Worm (Caenorhabditis elegans) whole organism, L3 larva: ENCODE measurements around the gene F38B6.7.

Experiments used
- R02D3.7 ChIP-seq: fragments of 150-350 bp; optimal IDR thresholded peaks from 2 replicates; lab custom pipeline; 2014; ENCODE audit warnings: missing biosample characterization, missing genetic modification characterization
- ZK546.5 ChIP-seq: sonication (generic microtip); optimal IDR thresholded peaks from 2 replicates; lab custom pipeline; 2017; ENCODE audit warnings: missing biosample characterization, missing genetic modification characterization
- aly-2 ChIP-seq: fragments of 150-350 bp; optimal IDR thresholded peaks from 2 replicates; lab custom pipeline; 2014; ENCODE audit warnings: missing biosample characterization, missing genetic modification characterization
- ama-1 ChIP-seq: fragments of 150-350 bp; optimal IDR thresholded peaks from 2 replicates; lab custom pipeline; 2018
- ceh-28 ChIP-seq: fragments of 150-350 bp; optimal IDR thresholded peaks from 2 replicates; lab custom pipeline; 2014; ENCODE audit warnings: missing biosample characterization, missing genetic modification reagents, missing genetic modification characterization
- ceh-82 ChIP-seq: fragments of 150-350 bp; optimal IDR thresholded peaks from 2 replicates; lab custom pipeline; 2014; ENCODE audit warnings: missing biosample characterization, missing genetic modification characterization
- ceh-9 ChIP-seq: sonication (generic microtip); optimal IDR thresholded peaks from 2 replicates; lab custom pipeline; 2018; ENCODE audit warnings: missing biosample characterization, missing genetic modification characterization
- daf-12 ChIP-seq: fragments of 150-350 bp; optimal IDR thresholded peaks from 2 replicates; lab custom pipeline; 2014; ENCODE audit warnings: missing biosample characterization, missing genetic modification reagents, missing genetic modification characterization
- egl-27 ChIP-seq: sonication (generic microtip); optimal IDR thresholded peaks from 4 replicates; lab custom pipeline; 2017; ENCODE audit warnings: missing biosample characterization, missing genetic modification reagents, missing genetic modification characterization
- egl-5 ChIP-seq: fragments of 150-350 bp; optimal IDR thresholded peaks from 2 replicates; lab custom pipeline; 2017; ENCODE audit warnings: missing biosample characterization, missing genetic modification reagents, missing genetic modification characterization, inconsistent platforms
- elt-1 ChIP-seq: fragments of 150-350 bp; optimal IDR thresholded peaks from 2 replicates; lab custom pipeline; 2014; ENCODE audit warnings: missing biosample characterization, missing genetic modification characterization
- elt-2 ChIP-seq: sonication (generic microtip); optimal IDR thresholded peaks from 2 replicates; lab custom pipeline; 2016; ENCODE audit warnings: missing genetic modification reagents, mild to moderate bottlenecking, missing genetic modification characterization, missing compliant biosample characterization
- elt-3 ChIP-seq, 3 experiments: fragments of 150-350 bp in 1 of 3; sonication (generic microtip) in 2 of 3; optimal IDR thresholded peaks; 2 replicates in 2 of 3; 4 replicates in 1 of 3; lab custom pipeline; 2014 to 2017; ENCODE audit warnings: missing biosample characterization in 3 of 3, missing genetic modification characterization in 3 of 3
- eor-1 ChIP-seq, 2 experiments: fragments of 150-350 bp; optimal IDR thresholded peaks; 2 replicates each; lab custom pipeline; 2014 to 2018; ENCODE audit warnings: missing biosample characterization in 2 of 2, missing genetic modification characterization in 2 of 2
- fkh-10 ChIP-seq: sonication (generic microtip); optimal IDR thresholded peaks from 2 replicates; lab custom pipeline; 2017; ENCODE audit warnings: missing biosample characterization, missing genetic modification reagents, missing genetic modification characterization
- fkh-2 ChIP-seq: fragments of 150-350 bp; optimal IDR thresholded peaks from 2 replicates; lab custom pipeline; 2014; ENCODE audit warnings: missing biosample characterization, missing genetic modification reagents, missing genetic modification characterization
- fos-1 ChIP-seq: fragments of 150-350 bp; optimal IDR thresholded peaks from 2 replicates; lab custom pipeline; 2014; ENCODE audit warnings: missing biosample characterization, missing genetic modification characterization
- hmg-11 ChIP-seq: sonication (generic microtip); optimal IDR thresholded peaks from 2 replicates; lab custom pipeline; 2016; ENCODE audit warnings: missing genetic modification characterization, missing compliant biosample characterization
- jun-1 ChIP-seq: fragments of 150-350 bp; optimal IDR thresholded peaks from 2 replicates; lab custom pipeline; 2014; ENCODE audit warnings: missing biosample characterization, missing genetic modification reagents, missing genetic modification characterization
- lin-39 ChIP-seq: fragments of 150-350 bp; optimal IDR thresholded peaks from 2 replicates; lab custom pipeline; 2018; ENCODE audit warnings: missing biosample characterization, missing genetic modification reagents, missing genetic modification characterization
- lsy-12 ChIP-seq: sonication (generic microtip); optimal IDR thresholded peaks from 2 replicates; lab custom pipeline; 2016; ENCODE audit warnings: mild to moderate bottlenecking, missing genetic modification characterization, missing compliant biosample characterization
- mdl-1 ChIP-seq: fragments of 150-350 bp; optimal IDR thresholded peaks from 2 replicates; lab custom pipeline; 2014; ENCODE audit warnings: missing biosample characterization, missing genetic modification characterization
- mml-1 ChIP-seq: fragments of 150-350 bp; sonication (generic microtip); optimal IDR thresholded peaks from 3 replicates; lab custom pipeline; 2014; ENCODE audit warnings: missing biosample characterization, missing genetic modification characterization
- nfya-1 ChIP-seq: sonication (generic microtip); optimal IDR thresholded peaks from 2 replicates; lab custom pipeline; 2017; ENCODE audit warnings: missing genetic modification characterization, mild to moderate bottlenecking, missing compliant biosample characterization, antibody characterized with exemption, moderate library complexity; ENCODE audit not compliant: insufficient read depth
- nhr-11 ChIP-seq: fragments of 150-350 bp; optimal IDR thresholded peaks from 2 replicates; lab custom pipeline; 2014; ENCODE audit warnings: missing biosample characterization, missing genetic modification characterization
- nhr-12 ChIP-seq: fragments of 150-350 bp; optimal IDR thresholded peaks from 2 replicates; lab custom pipeline; 2014; ENCODE audit warnings: missing biosample characterization, missing genetic modification characterization
- nhr-23 ChIP-seq: fragments of 150-350 bp; optimal IDR thresholded peaks from 2 replicates; lab custom pipeline; 2014; ENCODE audit warnings: missing biosample characterization, missing genetic modification reagents, missing genetic modification characterization
- nhr-237 ChIP-seq: fragments of 150-350 bp; optimal IDR thresholded peaks from 2 replicates; lab custom pipeline; 2014; ENCODE audit warnings: missing biosample characterization, missing genetic modification characterization
- nhr-28 ChIP-seq: fragments of 150-350 bp; optimal IDR thresholded peaks from 2 replicates; lab custom pipeline; 2014; ENCODE audit warnings: missing biosample characterization, missing genetic modification characterization
- nhr-43 ChIP-seq: sonication (generic microtip); optimal IDR thresholded peaks from 2 replicates; lab custom pipeline; 2016; ENCODE audit warnings: mild to moderate bottlenecking, missing genetic modification characterization, missing compliant biosample characterization; ENCODE audit not compliant: poor library complexity, severe bottlenecking
- nhr-67 ChIP-seq: fragments of 150-350 bp; optimal IDR thresholded peaks from 2 replicates; lab custom pipeline; 2014; ENCODE audit warnings: missing biosample characterization, missing genetic modification characterization
- nhr-76 ChIP-seq: fragments of 150-350 bp; sonication (generic microtip); optimal IDR thresholded peaks from 5 replicates; lab custom pipeline; 2014; ENCODE audit warnings: missing biosample characterization, missing genetic modification characterization
- nhr-77 ChIP-seq: fragments of 150-350 bp; optimal IDR thresholded peaks from 2 replicates; lab custom pipeline; 2014; ENCODE audit warnings: missing biosample characterization, missing genetic modification characterization
- pha-4 ChIP-seq: fragments of 150-350 bp; optimal IDR thresholded peaks from 2 replicates; lab custom pipeline; 2014; ENCODE audit warnings: missing biosample characterization, missing genetic modification reagents, missing genetic modification characterization
- pqm-1 ChIP-seq: fragments of 150-350 bp; optimal IDR thresholded peaks from 2 replicates; lab custom pipeline; 2017; ENCODE audit warnings: missing biosample characterization, missing genetic modification characterization, inconsistent platforms
- sea-2 ChIP-seq: fragments of 150-350 bp; sonication (generic microtip); optimal IDR thresholded peaks from 4 replicates; lab custom pipeline; 2014; ENCODE audit warnings: missing biosample characterization, missing genetic modification reagents, missing genetic modification characterization
- skn-1 ChIP-seq: fragments of 150-350 bp; optimal IDR thresholded peaks from 2 replicates; lab custom pipeline; 2014; ENCODE audit warnings: missing biosample characterization, missing genetic modification characterization
- snpc-4 ChIP-seq: fragments of 150-350 bp; optimal IDR thresholded peaks from 2 replicates; lab custom pipeline; 2014; ENCODE audit warnings: missing biosample characterization, missing genetic modification characterization
- tbx-2 ChIP-seq: sonication (generic microtip); optimal IDR thresholded peaks from 2 replicates; lab custom pipeline; 2016; ENCODE audit warnings: mild to moderate bottlenecking, missing genetic modification characterization, missing compliant biosample characterization
- unc-39 ChIP-seq: sonication (generic microtip); optimal IDR thresholded peaks from 4 replicates; lab custom pipeline; 2017; ENCODE audit warnings: missing biosample characterization, missing genetic modification characterization
- unc-62 ChIP-seq: fragments of 150-350 bp; sonication (generic microtip); optimal IDR thresholded peaks from 4 replicates; lab custom pipeline; 2014; ENCODE audit warnings: missing biosample characterization, missing genetic modification reagents, missing genetic modification characterization
- ztf-4 ChIP-seq: fragments of 150-350 bp; optimal IDR thresholded peaks from 2 replicates; lab custom pipeline; 2014; ENCODE audit warnings: missing biosample characterization, missing genetic modification characterization

The F38B6.7 gene

DNA sequence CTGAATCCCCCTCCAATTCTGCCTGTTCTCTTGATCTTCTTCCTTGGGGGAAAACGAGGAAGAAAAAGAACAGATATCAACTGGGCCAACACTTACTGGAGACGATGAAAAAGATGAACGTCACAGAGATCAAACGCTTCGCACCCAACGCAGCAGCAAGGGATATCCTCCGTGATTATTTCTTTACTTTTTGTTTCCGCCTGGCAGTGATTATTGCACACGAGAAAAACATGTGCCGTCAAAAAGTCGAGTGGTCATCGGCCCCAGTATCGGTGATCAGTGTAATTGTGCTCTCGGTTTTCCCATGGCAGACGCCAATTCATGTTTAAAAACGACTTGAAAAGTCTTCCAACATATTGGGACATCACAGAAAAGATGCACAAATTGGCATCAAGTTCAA lies 47.3 kb upstream of the F38B6.7 start:
- no peak for TF ChIP-seq ztf-4 (tag; lab: Kevin White, UChicago)
- no peak for TF ChIP-seq elt-2
- TF ChIP-seq mdl-1 (tag; lab: Kevin White, UChicago) = peak; percentile 83
- no peak for TF ChIP-seq nhr-28 (tag; lab: Kevin White, UChicago)
- no peak for TF ChIP-seq nfya-1
- TF ChIP-seq eor-1 (tag; optimal IDR thresholded peaks at IDR 0.05; lab: Kevin White, UChicago) = no peak
- TF ChIP-seq nhr-23 = peak; percentile 27
- no peak for TF ChIP-seq ZK546.5 (tag; lab: Kevin White, UChicago)
- TF ChIP-seq sea-2 = no peak
- TF ChIP-seq fkh-2 (tag; lab: Kevin White, UChicago) = no peak
- TF ChIP-seq nhr-237 = no peak
- TF ChIP-seq egl-5 (tag; lab: Kevin White, UChicago) = peak; percentile 34
- TF ChIP-seq egl-27 = no peak
- TF ChIP-seq nhr-12 (tag; lab: Kevin White, UChicago) = no peak
- no peak for TF ChIP-seq aly-2
- peak; percentile 71 for TF ChIP-seq ama-1 (lab: Kevin White, UChicago)
- TF ChIP-seq unc-39 = no peak
- peak; percentile 64 for TF ChIP-seq mml-1 (tag; lab: Kevin White, UChicago)
- peak; percentile 37 for TF ChIP-seq ceh-28 (tag; lab: Kevin White, UChicago)

- no peak for TF ChIP-seq egl-27
- TF ChIP-seq lin-39 (tag; lab: Kevin White, UChicago) = peak; percentile 66
- peak; percentile 9 for TF ChIP-seq nfya-1
- no peak for TF ChIP-seq ztf-4 (tag; lab: Kevin White, UChicago)
- no peak for TF ChIP-seq nhr-28 (tag; lab: Kevin White, UChicago)
- peak; percentile 36 for TF ChIP-seq mdl-1 (tag; lab: Kevin White, UChicago)
- peak; percentile 85 for TF ChIP-seq fkh-10 (GFP tag; lab: Kevin White, UChicago)
- peak; percentile 60 for TF ChIP-seq unc-62
- TF ChIP-seq elt-3 (tag; optimal IDR thresholded peaks at IDR 0.05; lab: Kevin White, UChicago) = no peak
- peak; percentile 15 for TF ChIP-seq hmg-11 (tag; lab: Kevin White, UChicago)
These were observed 46.8 kb upstream of the F38B6.7 start for ce11 chrX:6744978-6745377.

DNA sequence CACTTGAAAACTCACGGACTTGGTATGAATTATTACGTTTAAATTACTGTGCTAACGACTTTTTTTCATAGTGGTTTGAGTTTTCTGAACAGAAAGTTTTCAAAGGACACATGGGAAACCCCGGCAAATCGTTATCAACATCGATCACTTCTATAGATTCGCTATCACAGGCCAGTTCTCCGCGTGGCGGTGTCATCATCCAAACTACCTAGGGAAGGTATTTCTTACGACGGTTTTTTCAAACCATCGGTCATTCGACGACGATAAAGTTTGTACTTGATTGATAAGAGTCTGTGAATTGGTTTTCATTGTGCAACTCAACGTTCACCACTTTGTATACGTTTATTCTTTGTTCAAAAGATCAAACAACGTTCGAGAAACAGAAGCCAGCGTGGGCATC lies 46.4 kb upstream of the F38B6.7 start:
- TF ChIP-seq egl-27 (no peak), mdl-1 (tag; lab: Kevin White, UChicago) (peak; percentile 72), R02D3.7 (no peak), hmg-11 (tag; lab: Kevin White, UChicago) (no peak), tbx-2 (tag; lab: Kevin White, UChicago) (no peak), pha-4 (peak; percentile 12), nhr-67 (no peak), ama-1 (lab: Kevin White, UChicago) (peak; percentile 37), fkh-2 (tag; lab: Kevin White, UChicago) (no peak), elt-2 (peak; percentile 96), ceh-9 (tag; lab: Kevin White, UChicago) (no peak), elt-3 (tag; optimal IDR thresholded peaks at IDR 0.05; lab: Kevin White, UChicago) (peak in 1 of 3 experiments; percentile 83), pqm-1 (tag; lab: Kevin White, UChicago) (peak; percentile 83), jun-1 (tag; lab: Kevin White, UChicago) (peak; percentile 78), unc-39 (no peak), nhr-23 (peak; percentile 65), elt-1 (no peak), nhr-77 (no peak), nhr-12 (tag; lab: Kevin White, UChicago) (no peak), nhr-43 (tag; lab: Kevin White, UChicago) (peak; percentile 76), snpc-4 (tag; lab: Kevin White, UChicago) (no peak), fos-1 (peak; percentile 31)

DNA sequence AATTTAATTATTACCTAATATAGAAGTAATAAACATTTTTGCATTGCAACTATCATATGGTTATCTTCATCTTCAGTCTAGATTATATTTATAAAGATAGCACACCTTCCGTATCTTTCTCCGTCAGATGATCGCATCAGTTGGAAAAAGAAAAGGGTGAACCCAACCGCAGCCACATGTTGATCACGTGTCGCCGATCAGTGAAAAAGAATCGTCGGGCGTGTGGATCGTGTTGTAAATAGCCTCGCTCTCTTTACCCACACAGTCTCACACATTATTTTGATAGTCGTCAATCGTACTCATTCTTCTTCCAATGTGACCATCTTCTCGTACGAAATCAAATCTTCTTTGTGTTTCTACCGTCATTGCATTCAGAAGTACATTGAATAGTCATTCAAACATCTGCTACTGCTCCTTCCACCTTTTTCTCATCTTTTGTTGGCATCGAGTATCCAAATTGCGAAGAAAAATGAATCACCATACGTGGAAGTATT lies 45.7 kb upstream of the F38B6.7 start:
- TF ChIP-seq ceh-9 (tag; lab: Kevin White, UChicago) (no peak), sea-2 (no peak), lin-39 (tag; lab: Kevin White, UChicago) (peak; percentile 17), nfya-1 (peak; percentile 85), fkh-10 (GFP tag; lab: Kevin White, UChicago) (no peak), skn-1 (tag; lab: Kevin White, UChicago) (no peak), fkh-2 (tag; lab: Kevin White, UChicago) (no peak), daf-12 (tag; lab: Kevin White, UChicago) (no peak), unc-39 (no peak), tbx-2 (tag; lab: Kevin White, UChicago) (peak; percentile 90), jun-1 (tag; lab: Kevin White, UChicago) (peak; percentile 76), ZK546.5 (tag; lab: Kevin White, UChicago) (no peak), elt-3 (tag; optimal IDR thresholded peaks at IDR 0.05; lab: Kevin White, UChicago) (peak; percentile 75 to 89 (median 84)), nhr-28 (tag; lab: Kevin White, UChicago) (peak; percentile 67), ama-1 (lab: Kevin White, UChicago) (peak; percentile 99), ceh-82 (tag; lab: Kevin White, UChicago) (peak; percentile 31), eor-1 (tag; optimal IDR thresholded peaks at IDR 0.05; lab: Kevin White, UChicago) (peak in 1 of 2 experiments; percentile 71), lsy-12 (tag; lab: Kevin White, UChicago) (peak; percentile 89), nhr-77 (peak; percentile 13), nhr-76 (tag; lab: Kevin White, UChicago) (peak; percentile 16), mml-1 (tag; lab: Kevin White, UChicago) (peak; percentile 92), nhr-43 (tag; lab: Kevin White, UChicago) (peak; percentile 88), ceh-28 (tag; lab: Kevin White, UChicago) (peak; percentile 71), nhr-11 (tag; lab: Kevin White, UChicago) (peak; percentile 68), elt-2 (peak; percentile 98), nhr-23 (peak; percentile 97), nhr-12 (tag; lab: Kevin White, UChicago) (no peak), egl-5 (tag; lab: Kevin White, UChicago) (peak; percentile 80), elt-1 (peak; percentile 98), mdl-1 (tag; lab: Kevin White, UChicago) (peak; percentile 99), snpc-4 (tag; lab: Kevin White, UChicago) (peak; percentile 46)
